Worm (Caenorhabditis elegans) whole organism, early embryonic: ENCODE data around the gene perm-4.

Experiments
- B0310.2 ChIP-seq: sonication (generic microtip); optimal IDR thresholded peaks from 2 replicates; lab custom pipeline; 2016; ENCODE audit warnings: mild to moderate bottlenecking, missing genetic modification characterization, missing compliant biosample characterization
- F13C5.2 ChIP-seq: sonication (generic microtip); optimal IDR thresholded peaks from 2 replicates; lab custom pipeline; 2017; ENCODE audit warnings: mild to moderate bottlenecking, missing genetic modification characterization, inconsistent platforms, missing compliant biosample characterization
- aly-1 ChIP-seq: sonication (generic microtip); optimal IDR thresholded peaks from 2 replicates; lab custom pipeline; 2016; ENCODE audit warnings: missing genetic modification characterization, missing compliant biosample characterization
- ama-1 ChIP-seq: fragments of 150-350 bp; optimal IDR thresholded peaks from 2 replicates; lab custom pipeline; 2014
- ceh-13 ChIP-seq: fragments of 200-800 bp; sonication (Bioruptor generic); optimal IDR thresholded peaks from 2 replicates; lab custom pipeline; 2018; ENCODE audit warnings: mild to moderate bottlenecking, missing genetic modification characterization, missing compliant biosample characterization
- ceh-36 ChIP-seq: sonication (generic microtip); optimal IDR thresholded peaks from 2 replicates; lab custom pipeline; 2016; ENCODE audit warnings: missing genetic modification characterization, inconsistent platforms, missing compliant biosample characterization
- ets-7 ChIP-seq: sonication (generic microtip); optimal IDR thresholded peaks from 2 replicates; lab custom pipeline; 2016; ENCODE audit warnings: missing genotype, missing genetic modification characterization, missing compliant biosample characterization
- flt-1 ChIP-seq: fragments of 200-800 bp; sonication (Bioruptor generic); IDR thresholded peaks from 2 replicates; pipeline ENCODE4 v1.3.6; 2022; ENCODE audit warnings: missing genetic modification characterization, missing compliant biosample characterization
- hmbx-1 ChIP-seq: sonication (generic microtip); optimal IDR thresholded peaks from 2 replicates; lab custom pipeline; 2016; ENCODE audit warnings: mild to moderate bottlenecking, missing genetic modification characterization, missing compliant biosample characterization
- hmg-4 ChIP-seq: fragments of 200-800 bp; sonication (Bioruptor generic); optimal IDR thresholded peaks from 2 replicates; lab custom pipeline; 2018; ENCODE audit warnings: mild to moderate bottlenecking, missing genetic modification characterization, missing compliant biosample characterization
- hnd-1 ChIP-seq: sonication (generic microtip); optimal IDR thresholded peaks from 2 replicates; lab custom pipeline; 2016; ENCODE audit warnings: missing genetic modification characterization, missing compliant biosample characterization
- pes-1 ChIP-seq: fragments of 200-800 bp; sonication (Bioruptor generic); IDR thresholded peaks from 2 replicates; pipeline ENCODE4 v1.3.6; 2022; ENCODE audit warnings: missing genetic modification reagents, missing genetic modification characterization, missing compliant biosample characterization
- scrt-1 ChIP-seq: fragments of 200-800 bp; sonication (Bioruptor generic); IDR thresholded peaks from 2 replicates; pipeline ENCODE4 v1.3.6; 2022; ENCODE audit warnings: missing genetic modification characterization, missing compliant biosample characterization
- sea-1 ChIP-seq: fragments of 200-800 bp; sonication (Bioruptor generic); conservative IDR thresholded peaks from 2 replicates; pipeline ENCODE4 v1.3.6; 2022; ENCODE audit warnings: missing genetic modification characterization, missing compliant biosample characterization
- tbx-11 ChIP-seq: fragments of 200-800 bp; sonication (Bioruptor generic); IDR thresholded peaks from 2 replicates; pipeline ENCODE4 v1.3.6; 2022; ENCODE audit warnings: missing genetic modification characterization, missing compliant biosample characterization
- tbx-37 ChIP-seq: fragments of 200-800 bp; sonication (Bioruptor generic); conservative IDR thresholded peaks from 2 replicates; pipeline ENCODE4 v1.3.6; 2022; ENCODE audit warnings: missing genetic modification reagents, missing genetic modification characterization, missing compliant biosample characterization
- tra-4 ChIP-seq: sonication (generic microtip); optimal IDR thresholded peaks from 2 replicates; lab custom pipeline; 2017; ENCODE audit warnings: missing genetic modification characterization, missing compliant biosample characterization

The perm-4 gene

ce11 chrIV:1136658-1137057, 11.8 kb upstream of the perm-4 start, which contains the start of gene C44B12.6:
Gene C44B12.6 (minus strand): TSS chrIV:1136758.
- TF ChIP-seq ceh-13 (GFP tag; lab: Kevin White, UChicago) (no peak), F13C5.2 (tag; lab: Kevin White, UChicago) (no peak), aly-1 (no peak), pes-1 (GFP tag; lab: Robert Waterston, UW) (no peak), hmg-4 (GFP tag; lab: Kevin White, UChicago) (no peak), scrt-1 (GFP tag; lab: Robert Waterston, UW) (no peak), ceh-36 (tag; lab: Kevin White, UChicago) (no peak), hmbx-1 (tag; lab: Kevin White, UChicago) (no peak), ama-1 (lab: Kevin White, UChicago) (no peak), tbx-11 (GFP tag; lab: Robert Waterston, UW) (no peak), tbx-37 (no peak), ets-7 (tag; lab: Kevin White, UChicago) (no peak), flt-1 (GFP tag; lab: Robert Waterston, UW) (no peak)

ce11 chrIV:1127852-1128251, 2.9 kb upstream of the perm-4 start:
- no peak for TF ChIP-seq tbx-37
- peak; percentile 20 for TF ChIP-seq ceh-36 (tag; lab: Kevin White, UChicago)

ce11 chrIV:1126490-1126889, 1.6 kb upstream of the perm-4 start, which contains the start of gene perm-2:
Gene perm-2 (plus strand): TSS chrIV:1126790.
- TF ChIP-seq tra-4 (tag; lab: Kevin White, UChicago) = no peak
- TF ChIP-seq hnd-1 (tag; lab: Kevin White, UChicago) = no peak
- TF ChIP-seq tbx-37 = no peak
- TF ChIP-seq ets-7 (tag; lab: Kevin White, UChicago) = no peak
- no peak for TF ChIP-seq aly-1

DNA sequence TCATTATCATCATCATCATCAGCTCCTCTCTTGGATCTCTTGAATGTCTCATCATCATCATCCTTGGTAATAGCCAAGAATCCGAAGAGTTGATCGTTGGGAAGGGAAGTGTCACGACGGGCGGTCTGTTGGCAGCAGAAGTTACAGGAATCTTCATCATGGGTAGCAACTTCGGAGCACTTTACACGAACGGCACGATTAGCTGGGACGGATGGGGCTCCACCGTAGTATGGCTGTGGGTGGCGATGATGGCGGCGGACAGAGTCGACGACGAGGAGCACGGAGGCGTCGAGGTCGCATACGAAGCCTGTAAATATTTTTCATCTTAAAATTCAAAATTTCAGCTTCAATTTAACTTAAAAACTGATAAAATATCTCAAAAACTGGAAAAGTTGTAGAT, 1.6 kb downstream of the perm-4 start:
- TF ChIP-seq scrt-1 (GFP tag; lab: Robert Waterston, UW) (no peak), ets-7 (tag; lab: Kevin White, UChicago) (no peak), flt-1 (GFP tag; lab: Robert Waterston, UW) (no peak), tra-4 (tag; lab: Kevin White, UChicago) (no peak), hnd-1 (tag; lab: Kevin White, UChicago) (no peak), ama-1 (lab: Kevin White, UChicago) (no peak), B0310.2 (tag; lab: Kevin White, UChicago) (no peak), sea-1 (GFP tag; lab: Robert Waterston, UW) (no peak), pes-1 (GFP tag; lab: Robert Waterston, UW) (no peak), ceh-36 (tag; lab: Kevin White, UChicago) (no peak), F13C5.2 (tag; lab: Kevin White, UChicago) (no peak), tbx-11 (GFP tag; lab: Robert Waterston, UW) (no peak), ceh-13 (GFP tag; lab: Kevin White, UChicago) (no peak), aly-1 (no peak), hmg-4 (GFP tag; lab: Kevin White, UChicago) (no peak), hmbx-1 (tag; lab: Kevin White, UChicago) (no peak), tbx-37 (no peak)

DNA sequence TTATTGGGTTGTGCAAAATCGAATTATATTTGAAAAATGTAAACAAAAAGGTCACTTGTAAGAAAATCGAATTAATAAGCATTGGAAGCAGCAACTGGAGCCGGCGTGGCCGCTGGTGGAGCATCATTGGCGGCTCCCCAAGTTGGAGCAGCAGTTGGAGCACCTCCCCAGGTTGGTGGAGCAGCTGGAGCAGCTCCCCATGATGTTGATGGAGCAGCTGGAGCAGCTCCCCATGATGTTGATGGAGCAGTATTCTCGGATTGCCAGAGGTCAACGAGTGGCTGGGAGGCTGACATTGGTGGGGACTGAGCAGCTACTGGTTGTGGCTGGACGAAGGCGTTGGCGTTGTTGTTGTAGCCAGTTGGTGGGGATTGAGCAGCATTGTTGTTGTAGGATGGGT, 3.4 kb downstream of the perm-4 start:
- no peak for TF ChIP-seq hmbx-1 (tag; lab: Kevin White, UChicago)
- no peak for TF ChIP-seq ceh-13 (GFP tag; lab: Kevin White, UChicago)
- no peak for TF ChIP-seq ama-1 (lab: Kevin White, UChicago)
- no peak for TF ChIP-seq scrt-1 (GFP tag; lab: Robert Waterston, UW)
- TF ChIP-seq ceh-36 (tag; lab: Kevin White, UChicago) = no peak
- TF ChIP-seq B0310.2 (tag; lab: Kevin White, UChicago) = no peak

DNA sequence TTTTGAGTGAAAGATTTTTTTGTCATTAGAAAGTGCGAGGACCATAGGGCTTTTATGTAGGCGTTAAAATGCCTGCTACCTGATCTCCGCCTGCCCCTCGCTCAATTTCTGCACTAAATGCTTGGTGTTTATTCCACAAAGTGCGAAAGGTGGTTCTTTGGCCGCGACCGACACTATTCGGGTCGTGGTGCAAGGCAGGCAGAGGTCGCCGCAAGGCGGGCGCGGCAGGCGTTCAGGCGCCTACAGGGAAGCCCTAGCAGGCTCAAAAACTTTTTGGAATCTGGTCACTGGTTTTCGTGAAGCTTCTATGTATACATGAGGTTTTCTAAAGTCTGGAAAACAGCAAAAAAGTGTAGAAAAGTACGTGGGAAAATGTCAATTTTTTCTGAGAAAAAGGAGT, 4.0 kb downstream of the perm-4 start:
- TF ChIP-seq B0310.2 (tag; lab: Kevin White, UChicago) (no peak), ets-7 (tag; lab: Kevin White, UChicago) (no peak), ama-1 (lab: Kevin White, UChicago) (no peak), tra-4 (tag; lab: Kevin White, UChicago) (no peak), flt-1 (GFP tag; lab: Robert Waterston, UW) (no peak), tbx-11 (GFP tag; lab: Robert Waterston, UW) (no peak), tbx-37 (no peak), scrt-1 (GFP tag; lab: Robert Waterston, UW) (no peak), aly-1 (no peak), hmg-4 (GFP tag; lab: Kevin White, UChicago) (no peak), ceh-13 (GFP tag; lab: Kevin White, UChicago) (no peak)

DNA sequence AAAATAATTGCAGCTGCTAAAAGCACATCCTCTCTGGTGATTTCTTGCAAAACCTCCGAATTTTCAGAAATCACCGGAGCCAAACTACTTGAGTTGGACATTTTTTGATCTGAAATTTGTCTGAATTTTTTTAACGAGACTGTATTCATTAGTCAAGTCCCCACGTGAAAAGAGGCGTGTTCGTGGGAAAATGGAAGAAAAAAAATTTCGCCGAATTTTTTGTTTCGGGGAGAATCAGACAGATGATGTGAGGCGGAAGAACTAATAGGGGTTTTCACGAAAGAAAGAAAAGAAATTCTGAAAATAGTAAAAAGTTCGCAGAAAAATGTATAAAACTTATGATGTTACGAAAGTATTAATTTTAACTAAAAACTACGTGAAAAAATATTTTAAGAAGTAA, 6.3 kb downstream of the perm-4 start, which contains the start of gene srx-13:
TSS of gene srx-13 (minus strand) at position 101 of the 400 bp plus-strand sequence.
- no peak for TF ChIP-seq ets-7 (tag; lab: Kevin White, UChicago)
- TF ChIP-seq hmbx-1 (tag; lab: Kevin White, UChicago) = no peak
- TF ChIP-seq aly-1 = no peak

DNA sequence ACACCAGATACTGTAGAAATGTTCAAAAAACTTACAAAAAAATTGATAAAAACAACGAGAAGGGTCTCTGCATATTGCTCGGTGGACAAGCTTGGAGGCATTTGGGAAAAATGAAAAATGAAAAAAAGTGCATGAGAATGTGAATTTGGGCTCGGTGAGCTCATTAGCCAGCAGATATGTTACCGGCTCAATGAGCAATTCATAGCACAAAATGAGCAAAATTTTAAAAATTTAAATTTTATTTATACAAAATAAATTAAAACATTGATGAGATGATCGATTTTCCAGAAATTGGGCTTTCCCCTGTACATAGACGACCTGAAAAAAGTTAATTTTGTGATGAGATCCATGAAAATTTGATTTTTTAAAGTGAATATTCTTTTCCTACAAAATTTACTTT, 11.3 kb downstream of the perm-4 start, which contains the start of gene srx-14:
TSS of gene srx-14 (minus strand) at position 101 of the 400 bp plus-strand sequence.
- TF ChIP-seq hmg-4 (GFP tag; lab: Kevin White, UChicago) = no peak
- no peak for TF ChIP-seq ets-7 (tag; lab: Kevin White, UChicago)
- TF ChIP-seq ceh-13 (GFP tag; lab: Kevin White, UChicago) = no peak
- no peak for TF ChIP-seq pes-1 (GFP tag; lab: Robert Waterston, UW)
- TF ChIP-seq sea-1 (GFP tag; lab: Robert Waterston, UW) = no peak
- TF ChIP-seq scrt-1 (GFP tag; lab: Robert Waterston, UW) = no peak
- no peak for TF ChIP-seq tbx-37
- TF ChIP-seq F13C5.2 (tag; lab: Kevin White, UChicago) = no peak
- TF ChIP-seq aly-1 = no peak
- TF ChIP-seq hmbx-1 (tag; lab: Kevin White, UChicago) = no peak
- no peak for TF ChIP-seq tra-4 (tag; lab: Kevin White, UChicago)
- TF ChIP-seq hnd-1 (tag; lab: Kevin White, UChicago) = no peak
- no peak for TF ChIP-seq ama-1 (lab: Kevin White, UChicago)
- TF ChIP-seq tbx-11 (GFP tag; lab: Robert Waterston, UW) = no peak
- no peak for TF ChIP-seq B0310.2 (tag; lab: Kevin White, UChicago)
- TF ChIP-seq flt-1 (GFP tag; lab: Robert Waterston, UW) = no peak
- no peak for TF ChIP-seq ceh-36 (tag; lab: Kevin White, UChicago)
